Fruit fly (Drosophila melanogaster): ENCODE measurements around the gene RecQ5.

The RecQ5 gene

DNA sequence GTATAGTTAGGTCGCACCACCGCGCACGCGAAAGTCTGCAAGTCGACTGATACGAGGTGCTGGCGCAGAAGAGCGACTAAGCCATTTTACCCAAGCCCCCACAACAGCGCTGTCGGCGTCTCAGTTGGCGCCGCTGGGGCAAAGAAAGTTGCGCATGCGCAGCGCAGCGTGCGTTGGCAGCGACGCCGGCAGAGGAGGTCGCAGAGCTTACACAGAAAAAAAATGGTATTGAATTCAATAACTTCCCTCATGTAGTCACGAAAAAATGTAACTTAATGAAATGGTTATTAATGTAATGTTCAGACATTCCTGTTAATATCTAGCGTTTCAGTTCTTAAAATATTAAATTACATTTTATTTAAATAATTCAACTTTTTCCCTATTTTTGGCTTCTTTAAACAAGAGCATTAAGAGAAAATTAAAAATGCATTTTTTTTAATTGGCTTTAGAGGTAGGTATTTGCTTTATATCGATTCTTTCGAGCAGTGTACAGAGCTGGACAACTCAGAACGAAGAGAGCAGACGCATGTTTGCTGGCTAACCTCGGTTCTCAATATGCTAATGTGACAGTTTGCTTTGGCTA lies 46.3 kb upstream of the RecQ5 start, which contains the start of gene CG4914:
Gene CG4914, minus strand, starts transcription at position 51 of the 583 bp plus-strand sequence.
- TF ChIP-seq pan (optimal IDR thresholded peaks at IDR 0.05), result no peak
- TF ChIP-seq pan (GFP tag; optimal IDR thresholded peaks at IDR 0.05 in 1 of 2, IDR thresholded peaks at IDR 0.05 in 1 of 2), result peak in 1 of 2 experiments; percentile 52
- no peak for TF ChIP-seq hkb (optimal IDR thresholded peaks at IDR 0.05)
- TF ChIP-seq hkb (GFP tag; IDR thresholded peaks at IDR 0.05), result peak; percentile 62
- TF ChIP-seq CG12104 (GFP tag; optimal IDR thresholded peaks at IDR 0.05), result peak; percentile 67
- TF ChIP-seq CG18262 (tag; optimal IDR thresholded peaks at IDR 0.05), result peak; percentile 94
- peak; percentile 55 for TF ChIP-seq CG31224 (GFP tag; IDR thresholded peaks at IDR 0.05)
- peak; percentile 79 for TF ChIP-seq CG13775 (GFP tag; optimal IDR thresholded peaks at IDR 0.05)
- peak; percentile 60; the same call in 1 of the 3 replicates for TF ChIP-seq CG34422 (GFP tag; IDR thresholded peaks at IDR 0.05)
- no peak for TF ChIP-seq CG17612 (GFP tag; IDR thresholded peaks at IDR 0.05)
- peak; percentile 30 for TF ChIP-seq scrt (GFP tag; optimal IDR thresholded peaks at IDR 0.05)
- peak; percentile 74 for TF ChIP-seq fd96Cb (tag; optimal IDR thresholded peaks at IDR 0.05)
- TF ChIP-seq Optix (GFP tag; IDR thresholded peaks at IDR 0.05), result no peak
- TF ChIP-seq Tbp (GFP tag; optimal IDR thresholded peaks at IDR 0.05), result no peak
- TF ChIP-seq CG10274 (GFP tag; optimal IDR thresholded peaks at IDR 0.05), result peak; percentile 36
- peak; percentile 95 for TF ChIP-seq CG10979 (tag; optimal IDR thresholded peaks at IDR 0.05)
- peak; percentile 82 for TF ChIP-seq ci (GFP tag; IDR thresholded peaks at IDR 0.05)
- TF ChIP-seq MESR4 (GFP tag; optimal IDR thresholded peaks at IDR 0.05), result no peak
- TF ChIP-seq otp (GFP tag; IDR thresholded peaks at IDR 0.05), result 0 out of 3 replicates have a peak, but pooled peaks have one; percentile 46
- TF ChIP-seq crol (GFP tag; IDR thresholded peaks at IDR 0.05), result no peak
- no peak for TF ChIP-seq NFAT (GFP tag; IDR thresholded peaks at IDR 0.05)
- TF ChIP-seq CG2889 (GFP tag; IDR thresholded peaks at IDR 0.05), result no peak
- TF ChIP-seq Adf1 (GFP tag; IDR thresholded peaks at IDR 0.05), result peak; percentile 77
- no peak for TF ChIP-seq usp (GFP tag; optimal IDR thresholded peaks at IDR 0.05)
- peak; percentile 47; the same call in 1 of the 2 replicates for TF ChIP-seq stc (GFP tag; IDR thresholded peaks at IDR 0.05)
- TF ChIP-seq da (GFP tag; optimal IDR thresholded peaks at IDR 0.05), result no peak
- peak; percentile 55 for TF ChIP-seq run (tag; optimal IDR thresholded peaks at IDR 0.05)
- TF ChIP-seq Dll (GFP tag; IDR thresholded peaks at IDR 0.05; ENCODE audit: partially characterized antibody), result no peak
- TF ChIP-seq bigmax (GFP tag; optimal IDR thresholded peaks at IDR 0.05), result no peak
- no peak for TF ChIP-seq gfzf (GFP tag; optimal IDR thresholded peaks at IDR 0.05)
- TF ChIP-seq ems (GFP tag; optimal IDR thresholded peaks at IDR 0.05), result peak; percentile 14
- peak; percentile 55 for TF ChIP-seq Fer3 (tag; optimal IDR thresholded peaks at IDR 0.05)
- TF ChIP-seq kni (GFP tag; optimal IDR thresholded peaks at IDR 0.05), result no peak
- TF ChIP-seq CG7556 (GFP tag; optimal IDR thresholded peaks at IDR 0.05), result peak; percentile 88
- no peak for TF ChIP-seq Oaz (GFP tag; IDR thresholded peaks at IDR 0.05)
- TF ChIP-seq lab (GFP tag; optimal IDR thresholded peaks at IDR 0.05), result peak; percentile 74
- peak; percentile 12 for TF ChIP-seq CG1603 (tag; optimal IDR thresholded peaks at IDR 0.05)
- peak; percentile 13 for TF ChIP-seq CG17186 (GFP tag; optimal IDR thresholded peaks at IDR 0.05)
- TF ChIP-seq CG3281 (GFP tag; optimal IDR thresholded peaks at IDR 0.05), result peak; percentile 61
- peak; percentile 67 for TF ChIP-seq E2f1 (GFP tag; IDR thresholded peaks at IDR 0.05)
- TF ChIP-seq Ravus (GFP tag; IDR thresholded peaks at IDR 0.05), result no peak
- TF ChIP-seq CG15601 (tag; optimal IDR thresholded peaks at IDR 0.05), result peak; percentile 90
- TF ChIP-seq H15 (GFP tag; IDR thresholded peaks at IDR 0.05), result 0 out of 3 replicates have a peak, but pooled peaks have one; percentile 50
- TF ChIP-seq CG1792 (GFP tag; optimal IDR thresholded peaks at IDR 0.05), result no peak
- peak; percentile 61 for TF ChIP-seq HLH3B (GFP tag; IDR thresholded peaks at IDR 0.05)
- no peak for TF ChIP-seq CG17912 (GFP tag; optimal IDR thresholded peaks at IDR 0.05)
- no peak for TF ChIP-seq BEAF-32 (GFP tag; optimal IDR thresholded peaks at IDR 0.05)
- peak; percentile 31 for TF ChIP-seq CG5180 (GFP tag; optimal IDR thresholded peaks at IDR 0.05)
- TF ChIP-seq CHES-1-like (GFP tag; optimal IDR thresholded peaks at IDR 0.05), result no peak
- TF ChIP-seq CG17328 (GFP tag; IDR thresholded peaks at IDR 0.05), result peak; percentile 55; the same call in 1 of the 2 replicates
- TF ChIP-seq pfk (GFP tag; optimal IDR thresholded peaks at IDR 0.05), result no peak
